Worm (Caenorhabditis elegans): Measurements from ENCODE around the gene abu-4.
"Not testable (repeated sequence)": the region's sequence is repeated elsewhere in the genome, so short reads cannot be mapped to it uniquely, and the experiment has no call there.

The abu-4 gene

ce11 chrV:2249310-2249709 is 25.3 kb upstream of the abu-4 start, which contains the start of gene cyp-33C6:
TSS of gene cyp-33C6 (minus strand) at chrV:2249410.
- no peak for TF ChIP-seq C34F6.9 (tag; optimal IDR thresholded peaks at IDR 0.05)
- TF ChIP-seq skn-1 (tag; optimal IDR thresholded peaks at IDR 0.05) = no peak
- no peak for TF ChIP-seq unc-62 (GFP tag; optimal IDR thresholded peaks at IDR 0.05)
- no peak for TF ChIP-seq ztf-1 (GFP tag; conservative IDR thresholded peaks at IDR 0.05)
- no peak for TF ChIP-seq sma-9 (GFP tag; optimal IDR thresholded peaks at IDR 0.05)
- TF ChIP-seq sma-9 (tag; optimal IDR thresholded peaks at IDR 0.05) = no peak

ce11 chrV:2250126-2250590 is 24.5 kb upstream of the abu-4 start, which contains the start of gene cyp-33C7:
TSS of gene cyp-33C7 (plus strand) at chrV:2250540.
- TF ChIP-seq nhr-23 (tag; optimal IDR thresholded peaks at IDR 0.05) = no peak
- TF ChIP-seq gmeb-1 (tag; optimal IDR thresholded peaks at IDR 0.05) = peak; percentile 35
- TF ChIP-seq ceh-82 (tag; optimal IDR thresholded peaks at IDR 0.05) = no peak
- TF ChIP-seq egl-27 (tag; optimal IDR thresholded peaks at IDR 0.05) = no peak
- TF ChIP-seq zag-1 (tag; optimal IDR thresholded peaks at IDR 0.05) = no peak
- no peak for TF ChIP-seq ama-1 (optimal IDR thresholded peaks at IDR 0.05)
- TF ChIP-seq nhr-21 (tag; optimal IDR thresholded peaks at IDR 0.05) = no peak
- no peak for TF ChIP-seq nhr-6 (tag; optimal IDR thresholded peaks at IDR 0.05)
- TF ChIP-seq sem-4 (tag; optimal IDR thresholded peaks at IDR 0.05) = no peak
- no peak for TF ChIP-seq nhr-237 (tag; optimal IDR thresholded peaks at IDR 0.05)
- no peak for TF ChIP-seq ztf-11 (tag; optimal IDR thresholded peaks at IDR 0.05)
- peak; percentile 46 for TF ChIP-seq crh-2 (tag; optimal IDR thresholded peaks at IDR 0.05)
- TF ChIP-seq alr-1 (tag; optimal IDR thresholded peaks at IDR 0.05) = no peak
- no peak for TF ChIP-seq lin-13 (GFP tag; optimal IDR thresholded peaks at IDR 0.05)
- no peak for TF ChIP-seq mdl-1 (tag; optimal IDR thresholded peaks at IDR 0.05)
- TF ChIP-seq ZK546.5 (tag; optimal IDR thresholded peaks at IDR 0.05) = no peak
- peak; percentile 59 for TF ChIP-seq nhr-129 (tag; optimal IDR thresholded peaks at IDR 0.05)
- peak; percentile 81 for TF ChIP-seq fos-1 (tag; optimal IDR thresholded peaks at IDR 0.05)
- no peak for TF ChIP-seq unc-39 (tag; optimal IDR thresholded peaks at IDR 0.05)
- no peak for TF ChIP-seq sma-3 (GFP tag; optimal IDR thresholded peaks at IDR 0.05)
- no peak for TF ChIP-seq ztf-1 (GFP tag; conservative IDR thresholded peaks at IDR 0.05)
- no peak for TF ChIP-seq Y55F3AM.14 (GFP tag; optimal IDR thresholded peaks at IDR 0.05)
- TF ChIP-seq unc-62 (GFP tag; optimal IDR thresholded peaks at IDR 0.05) = no peak
- no peak for TF ChIP-seq lin-11 (tag; optimal IDR thresholded peaks at IDR 0.05)
- TF ChIP-seq skn-1 (tag; optimal IDR thresholded peaks at IDR 0.05) = peak; percentile 10
- peak; percentile 17 for TF ChIP-seq C34F6.9 (tag; optimal IDR thresholded peaks at IDR 0.05)
- peak; percentile 64 for TF ChIP-seq sma-9 (GFP tag; optimal IDR thresholded peaks at IDR 0.05)
- no peak for TF ChIP-seq sma-9 (tag; optimal IDR thresholded peaks at IDR 0.05)
- no peak for TF ChIP-seq elt-3 (tag; optimal IDR thresholded peaks at IDR 0.05)

ce11 chrV:2251774-2252173 is 22.9 kb upstream of the abu-4 start:
- no peak for TF ChIP-seq C34F6.9 (tag; optimal IDR thresholded peaks at IDR 0.05)
- TF ChIP-seq nhr-129 (tag; optimal IDR thresholded peaks at IDR 0.05) = no peak
- TF ChIP-seq elt-3 (tag; optimal IDR thresholded peaks at IDR 0.05) = no peak
- no peak for TF ChIP-seq nhr-77 (tag; optimal IDR thresholded peaks at IDR 0.05)
- TF ChIP-seq snpc-4 (tag; optimal IDR thresholded peaks at IDR 0.05) = no peak
- TF ChIP-seq ceh-82 (tag; optimal IDR thresholded peaks at IDR 0.05) = no peak
- TF ChIP-seq fos-1 (tag; optimal IDR thresholded peaks at IDR 0.05) = peak; percentile 11
- TF ChIP-seq sma-3 (GFP tag; optimal IDR thresholded peaks at IDR 0.05) = no peak

- no peak for TF ChIP-seq mdl-1 (tag; optimal IDR thresholded peaks at IDR 0.05)
- TF ChIP-seq Y55F3AM.14 (GFP tag; optimal IDR thresholded peaks at IDR 0.05) = no peak
Measured at ce11 chrV:2254553-2255124, 20.0 kb upstream of the abu-4 start, which contains the start of gene str-253. TSS of gene str-253 (minus strand) at chrV:2254603.

ce11 chrV:2255191-2255590 is 19.5 kb upstream of the abu-4 start, which contains the start of gene F41B5.1:
TSS of gene F41B5.1 (plus strand) at chrV:2255533.
- TF ChIP-seq lsy-2, unc-39, zag-1 (tag; optimal IDR thresholded peaks at IDR 0.05): not testable (repeated sequence)

- TF ChIP-seq blmp-1 (tag; optimal IDR thresholded peaks at IDR 0.05; ENCODE audit: insufficient read depth) = no peak
- TF ChIP-seq R02D3.7 (tag; optimal IDR thresholded peaks at IDR 0.05) = no peak
- TF ChIP-seq nhr-237 (tag; optimal IDR thresholded peaks at IDR 0.05) = no peak
- no peak for TF ChIP-seq ceh-82 (tag; optimal IDR thresholded peaks at IDR 0.05)
- TF ChIP-seq snpc-4 (tag; optimal IDR thresholded peaks at IDR 0.05) = no peak
- peak; percentile 86 for TF ChIP-seq skn-1 (tag; optimal IDR thresholded peaks at IDR 0.05)
- TF ChIP-seq nhr-21 (tag; optimal IDR thresholded peaks at IDR 0.05) = no peak
- no peak for TF ChIP-seq unc-39 (tag; optimal IDR thresholded peaks at IDR 0.05)
- TF ChIP-seq elt-3 (tag; optimal IDR thresholded peaks at IDR 0.05) = no peak
- no peak for TF ChIP-seq unc-55 (GFP tag; optimal IDR thresholded peaks at IDR 0.05)
- TF ChIP-seq egl-27 (tag; optimal IDR thresholded peaks at IDR 0.05) = no peak
- TF ChIP-seq mbf-1 (tag; optimal IDR thresholded peaks at IDR 0.05) = no peak
- TF ChIP-seq lin-39 (tag; optimal IDR thresholded peaks at IDR 0.05) = no peak
- TF ChIP-seq elt-1 (tag; optimal IDR thresholded peaks at IDR 0.05) = no peak
- TF ChIP-seq dmd-4 (tag; optimal IDR thresholded peaks at IDR 0.05) = no peak
- TF ChIP-seq F13H6.1 (tag; optimal IDR thresholded peaks at IDR 0.05) = peak; percentile 6
- no peak for TF ChIP-seq ceh-16 (tag; optimal IDR thresholded peaks at IDR 0.05)
- TF ChIP-seq ama-1 (optimal IDR thresholded peaks at IDR 0.05) = no peak
- TF ChIP-seq zag-1 (tag; optimal IDR thresholded peaks at IDR 0.05) = no peak
- no peak for TF ChIP-seq lin-11 (tag; optimal IDR thresholded peaks at IDR 0.05)
- no peak for TF ChIP-seq nhr-77 (tag; optimal IDR thresholded peaks at IDR 0.05)
- no peak for TF ChIP-seq unc-62 (GFP tag; optimal IDR thresholded peaks at IDR 0.05)
Measured at ce11 chrV:2259750-2260149, 14.9 kb upstream of the abu-4 start, which contains the start of gene nhr-182. TSS of gene nhr-182 (minus strand) at chrV:2259927.
